Fruit fly (Drosophila melanogaster) whole organism, pupa: ENCODE data around the gene HP1D3csd.
A peak's percentile ranks its signal among the peaks of the same experiment; 100 is the strongest.

Source experiments
- CG10348 ChIP-seq: fragments of 200-800 bp; sonication (Bioruptor generic); IDR thresholded peaks from 2 replicates; pipeline ENCODE4 v1.3.6; 2022; ENCODE audit warnings: missing biosample characterization, missing genetic modification characterization
- CG12605 ChIP-seq: fragments of 200-800 bp; sonication (Bioruptor generic); IDR thresholded peaks from 2 replicates; pipeline ENCODE4 v1.3.6; 2022; ENCODE audit warnings: missing biosample characterization, missing genetic modification characterization
- CG13204 ChIP-seq: fragments of 200-800 bp; sonication (Bioruptor generic); optimal IDR thresholded peaks from 2 replicates; lab custom pipeline; 2018; ENCODE audit warnings: missing biosample characterization, mild to moderate bottlenecking, missing genetic modification characterization, moderate library complexity
- CG14655 ChIP-seq: fragments of 200-800 bp; sonication (Bioruptor generic); optimal IDR thresholded peaks from 3 replicates; lab custom pipeline; 2017; ENCODE audit warnings: mild to moderate bottlenecking, missing biosample characterization, missing genetic modification reagents, missing genetic modification characterization
- CG15710 ChIP-seq: fragments of 200-800 bp; sonication (Bioruptor generic); optimal IDR thresholded peaks from 2 replicates; lab custom pipeline; 2018; ENCODE audit warnings: missing biosample characterization, mild to moderate bottlenecking, missing genetic modification characterization, moderate library complexity
- CG17806 ChIP-seq: fragments of 200-800 bp; sonication (Bioruptor generic); optimal IDR thresholded peaks from 2 replicates; lab custom pipeline; 2018; ENCODE audit warnings: missing biosample characterization, mild to moderate bottlenecking, missing genetic modification characterization, moderate library complexity
- CG32121 ChIP-seq: fragments of 200-800 bp; sonication (Bioruptor generic); IDR thresholded peaks from 2 replicates; pipeline ENCODE4 v1.3.6; 2022; ENCODE audit warnings: missing biosample characterization, missing genetic modification characterization
- CG34367 ChIP-seq: fragments of 200-800 bp; sonication (Bioruptor generic); optimal IDR thresholded peaks from 2 replicates; lab custom pipeline; 2018; ENCODE audit warnings: missing biosample characterization, mild to moderate bottlenecking, missing genetic modification characterization
- CG4496 ChIP-seq: fragments of 200-800 bp; sonication (Bioruptor generic); IDR thresholded peaks from 3 replicates; pipeline ENCODE4 v1.3.6; 2022; ENCODE audit warnings: missing biosample characterization, missing genetic modification characterization
- CG8159 ChIP-seq: fragments of 200-800 bp; sonication (Bioruptor generic); optimal IDR thresholded peaks from 3 replicates; lab custom pipeline; 2018; ENCODE audit warnings: missing biosample characterization, mild to moderate bottlenecking, missing genetic modification characterization, moderate library complexity
- CG8301 ChIP-seq: fragments of 200-800 bp; sonication (Bioruptor generic); optimal IDR thresholded peaks from 2 replicates; lab custom pipeline; 2018; ENCODE audit warnings: missing biosample characterization, mild to moderate bottlenecking, missing genetic modification characterization
- CG9948 ChIP-seq: fragments of 200-800 bp; sonication (Bioruptor generic); optimal IDR thresholded peaks from 2 replicates; lab custom pipeline; 2018; ENCODE audit warnings: missing biosample characterization, mild to moderate bottlenecking, missing genetic modification characterization, moderate library complexity
- D1 ChIP-seq: fragments of 200-800 bp; sonication (Bioruptor generic); optimal IDR thresholded peaks from 2 replicates; lab custom pipeline; 2018; ENCODE audit warnings: missing biosample characterization, mild to moderate bottlenecking, missing genetic modification characterization, moderate library complexity
- EcR ChIP-seq: fragments of 200-800 bp; sonication (Bioruptor generic); optimal IDR thresholded peaks from 3 replicates; lab custom pipeline; 2019; ENCODE audit warnings: missing biosample characterization, missing genetic modification characterization, mild to moderate bottlenecking, moderate library complexity, missing genetic modification reagents
- Ets98B ChIP-seq: fragments of 200-800 bp; sonication (Bioruptor generic); IDR thresholded peaks from 2 replicates; pipeline ENCODE4 v1.3.6; 2022; ENCODE audit warnings: missing biosample characterization, missing genetic modification characterization
- Pif1A ChIP-seq: fragments of 200-800 bp; sonication (Bioruptor generic); optimal IDR thresholded peaks from 3 replicates; lab custom pipeline; 2016; ENCODE audit warnings: missing biosample characterization, missing genetic modification characterization
- Pif1B ChIP-seq: fragments of 200-800 bp; sonication (Bioruptor generic); optimal IDR thresholded peaks from 3 replicates; lab custom pipeline; 2016; ENCODE audit warnings: missing biosample characterization, missing genetic modification characterization
- Snoo ChIP-seq: fragments of 200-800 bp; sonication (Bioruptor generic); optimal IDR thresholded peaks from 3 replicates; lab custom pipeline; 2017; ENCODE audit warnings: missing biosample characterization, mild to moderate bottlenecking, missing genetic modification characterization, inconsistent platforms
- fd96Ca ChIP-seq: fragments of 200-800 bp; sonication (Bioruptor generic); IDR thresholded peaks from 3 replicates; pipeline ENCODE4 v1.3.6; 2022; ENCODE audit warnings: missing biosample characterization, missing genetic modification characterization
- gl ChIP-seq: fragments of 200-800 bp; sonication (Bioruptor generic); optimal IDR thresholded peaks from 2 replicates; lab custom pipeline; 2018; ENCODE audit warnings: missing biosample characterization, mild to moderate bottlenecking, missing genetic modification characterization
- rn ChIP-seq: fragments of 200-800 bp; sonication (Bioruptor generic); IDR thresholded peaks from 2 replicates; pipeline ENCODE4 v1.3.6; 2022; ENCODE audit warnings: missing biosample characterization, missing genetic modification characterization

The HP1D3csd gene

DNA sequence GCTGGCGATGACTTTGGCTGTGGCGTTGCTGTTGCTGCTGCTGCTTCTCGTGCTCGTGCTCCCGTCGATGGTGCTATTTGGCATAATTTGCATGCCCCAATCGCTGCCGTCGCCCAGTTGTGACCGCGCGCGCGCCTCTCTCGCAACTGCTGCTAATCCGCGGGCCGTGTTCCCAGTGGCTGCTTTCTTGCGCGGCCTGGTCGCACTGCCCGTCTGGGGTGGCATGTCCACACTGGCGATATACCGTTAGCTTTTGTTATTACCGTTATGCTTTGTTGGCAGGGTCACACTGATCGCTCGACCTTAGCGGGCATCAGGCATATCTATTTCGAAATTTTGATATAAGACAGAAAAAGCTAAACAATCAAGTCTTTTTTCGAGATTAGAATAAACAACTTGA, 11.6 kb downstream of the HP1D3csd start, which contains the start of gene CG7990:
CG7990 (minus strand) TSS at position 350 of the 400 bp plus-strand sequence.
- TF ChIP-seq rn: no peak
- TF ChIP-seq fd96Ca (GFP tag; lab: Robert Waterston, UW): no peak
- TF ChIP-seq CG4496 (GFP tag; lab: Robert Waterston, UW): no peak
- TF ChIP-seq CG34367 (tag; lab: Kevin White, UChicago): no peak
- TF ChIP-seq CG13204 (GFP tag; lab: Kevin White, UChicago): no peak
- TF ChIP-seq D1: no peak

DNA sequence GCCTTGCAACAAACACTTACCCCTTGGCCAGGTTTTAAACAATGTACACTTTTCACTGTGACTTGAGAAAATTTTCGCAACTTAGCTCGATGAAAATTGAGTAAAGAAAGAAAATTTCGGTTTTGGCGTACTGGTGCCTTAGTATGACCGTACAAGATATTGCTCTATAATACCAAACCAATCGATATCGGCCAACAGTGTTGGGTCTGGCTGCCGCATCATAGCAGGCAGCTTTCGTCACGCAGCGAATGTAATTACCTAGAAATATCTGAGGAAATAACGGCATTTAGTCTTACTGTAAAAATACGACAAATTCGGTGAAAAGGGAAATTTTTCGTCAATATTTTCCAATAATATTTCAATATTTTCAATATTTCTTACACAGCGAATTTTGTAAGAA, 18.0 kb downstream of the HP1D3csd start, which contains the start of gene Ulp1:
Ulp1 (minus strand) TSS at position 174 of the 400 bp plus-strand sequence.
- TF ChIP-seq EcR (GFP tag; lab: Kevin White, UChicago) (no peak), D1 (peak; percentile 62), CG9948 (tag; lab: Kevin White, UChicago) (no peak), gl (no peak), CG34367 (tag; lab: Kevin White, UChicago) (no peak), CG8301 (tag; lab: Kevin White, UChicago) (no peak), CG32121 (GFP tag; lab: Robert Waterston, UW) (no peak), fd96Ca (GFP tag; lab: Robert Waterston, UW) (no peak), CG12605 (GFP tag; lab: Robert Waterston, UW) (no peak), rn (no peak), Snoo (tag; lab: Kevin White, UChicago) (no peak), CG8159 (no peak), CG17806 (tag; lab: Kevin White, UChicago) (no peak), CG10348 (GFP tag; lab: Robert Waterston, UW) (no peak), Pif1B (GFP tag; lab: Kevin White, UChicago) (no peak), Pif1A (GFP tag; lab: Kevin White, UChicago) (no peak), CG14655 (no peak), CG4496 (GFP tag; lab: Robert Waterston, UW) (0 out of 3 replicates have a peak, but pooled peaks have one; percentile 11)

DNA sequence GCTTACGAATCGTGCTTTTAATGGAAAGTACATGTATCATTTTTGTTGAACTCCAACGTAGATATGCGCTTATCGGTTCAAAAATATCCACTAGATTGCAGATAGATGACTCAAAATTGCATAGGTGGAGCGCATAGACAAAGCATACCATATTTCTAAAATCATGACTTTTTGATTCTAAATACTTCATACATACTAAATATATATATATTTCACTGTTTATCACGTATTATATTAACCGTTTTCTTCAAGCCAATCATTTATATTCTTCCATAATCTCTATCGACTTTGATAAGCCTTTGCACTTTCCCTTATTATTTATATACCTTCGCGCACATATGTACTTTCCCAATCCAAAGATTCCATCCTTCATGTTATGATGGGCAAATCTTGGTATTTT, 22.0 kb downstream of the HP1D3csd start, which contains the start of gene CG14195:
CG14195 (minus strand) TSS at position 101 of the 400 bp plus-strand sequence.
- no peak for TF ChIP-seq CG14655
- TF ChIP-seq rn: no peak
- TF ChIP-seq CG15710 (tag; lab: Kevin White, UChicago): no peak
- TF ChIP-seq CG9948 (tag; lab: Kevin White, UChicago): no peak
- no peak for TF ChIP-seq CG8159
- TF ChIP-seq CG8301 (tag; lab: Kevin White, UChicago): no peak

DNA sequence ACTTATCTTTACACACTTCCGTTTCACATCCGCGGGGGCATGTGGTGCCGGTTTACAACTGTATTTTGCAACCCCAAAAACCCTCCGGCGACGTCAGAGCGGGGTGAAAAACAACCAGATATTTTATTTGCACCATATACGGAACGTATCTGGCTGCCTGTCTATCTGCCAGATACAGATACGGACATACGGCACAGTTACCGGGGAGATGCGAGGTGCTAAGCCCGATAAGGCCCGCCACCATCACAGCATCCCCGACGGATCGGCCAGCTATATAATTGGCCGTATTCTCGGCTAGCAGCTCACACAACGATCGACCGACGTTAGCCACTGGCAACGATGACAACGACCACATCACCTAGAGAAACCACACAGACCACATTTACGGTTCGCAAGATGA, 22.9 kb downstream of the HP1D3csd start, which contains the start of gene Mur18B:
Mur18B (plus strand) TSS at position 301 of the 400 bp plus-strand sequence.
- TF ChIP-seq CG34367 (tag; lab: Kevin White, UChicago) (no peak), Pif1A (GFP tag; lab: Kevin White, UChicago) (no peak), CG32121 (GFP tag; lab: Robert Waterston, UW) (no peak), Snoo (tag; lab: Kevin White, UChicago) (no peak), rn (no peak), CG17806 (tag; lab: Kevin White, UChicago) (no peak), CG12605 (GFP tag; lab: Robert Waterston, UW) (no peak), D1 (no peak), gl (no peak), CG4496 (GFP tag; lab: Robert Waterston, UW) (no peak), CG8159 (no peak)
- TF ChIP-seq, all 21 proteins: peak for 0

DNA sequence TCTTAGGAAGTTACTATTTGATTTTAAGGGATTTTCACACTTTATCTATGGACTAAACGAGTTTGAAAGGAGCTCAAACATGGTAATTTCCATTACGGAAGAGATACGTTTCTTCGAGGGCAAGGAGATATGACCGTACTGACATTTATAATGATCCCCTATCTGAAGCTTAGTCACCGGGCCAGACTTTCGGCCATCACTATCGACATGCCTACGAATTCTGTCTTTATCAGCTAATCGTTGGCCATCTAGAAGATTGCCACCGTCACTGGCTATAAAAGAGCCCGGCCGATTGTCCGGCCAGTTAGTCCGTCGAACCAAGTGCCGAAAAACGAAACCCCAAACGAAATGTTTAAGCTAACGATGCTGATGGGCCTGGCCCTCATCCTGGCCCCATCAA, 25.2 kb downstream of the HP1D3csd start, which contains the start of gene Muc18B:
Muc18B (plus strand) TSS at position 301 of the 400 bp plus-strand sequence.
- TF ChIP-seq rn (no peak), Ets98B (no peak), CG32121 (GFP tag; lab: Robert Waterston, UW) (no peak), CG9948 (tag; lab: Kevin White, UChicago) (no peak), Snoo (tag; lab: Kevin White, UChicago) (no peak), fd96Ca (GFP tag; lab: Robert Waterston, UW) (no peak), CG10348 (GFP tag; lab: Robert Waterston, UW) (no peak), CG12605 (GFP tag; lab: Robert Waterston, UW) (no peak), CG13204 (GFP tag; lab: Kevin White, UChicago) (no peak), Pif1B (GFP tag; lab: Kevin White, UChicago) (no peak), gl (no peak), CG8159 (no peak), CG17806 (tag; lab: Kevin White, UChicago) (no peak), CG34367 (tag; lab: Kevin White, UChicago) (no peak), Pif1A (GFP tag; lab: Kevin White, UChicago) (no peak), CG14655 (no peak), CG15710 (tag; lab: Kevin White, UChicago) (no peak), EcR (GFP tag; lab: Kevin White, UChicago) (no peak), CG8301 (tag; lab: Kevin White, UChicago) (no peak), CG4496 (GFP tag; lab: Robert Waterston, UW) (no peak)

DNA sequence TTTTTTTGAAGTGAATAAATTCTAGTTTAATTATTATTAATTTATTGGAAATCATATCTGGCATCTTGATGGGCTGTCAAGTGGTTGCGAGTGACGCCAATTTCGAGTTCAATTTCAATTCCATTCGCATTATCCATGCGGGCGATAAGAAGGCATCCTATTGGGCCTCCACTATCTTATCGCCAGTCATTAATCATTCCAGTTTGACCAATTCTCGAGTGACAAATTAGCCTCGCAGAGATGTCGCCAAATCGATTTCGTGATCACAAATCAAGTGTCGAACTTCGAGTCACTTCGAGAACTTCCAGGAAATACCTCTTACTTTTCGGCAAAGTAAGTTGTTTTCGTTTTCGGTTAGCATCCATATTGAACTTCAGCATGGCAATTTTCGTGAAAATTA, 26.7 kb downstream of the HP1D3csd start:
- no peak for TF ChIP-seq EcR (GFP tag; lab: Kevin White, UChicago)
- no peak for TF ChIP-seq Snoo (tag; lab: Kevin White, UChicago)
- TF ChIP-seq D1: no peak

DNA sequence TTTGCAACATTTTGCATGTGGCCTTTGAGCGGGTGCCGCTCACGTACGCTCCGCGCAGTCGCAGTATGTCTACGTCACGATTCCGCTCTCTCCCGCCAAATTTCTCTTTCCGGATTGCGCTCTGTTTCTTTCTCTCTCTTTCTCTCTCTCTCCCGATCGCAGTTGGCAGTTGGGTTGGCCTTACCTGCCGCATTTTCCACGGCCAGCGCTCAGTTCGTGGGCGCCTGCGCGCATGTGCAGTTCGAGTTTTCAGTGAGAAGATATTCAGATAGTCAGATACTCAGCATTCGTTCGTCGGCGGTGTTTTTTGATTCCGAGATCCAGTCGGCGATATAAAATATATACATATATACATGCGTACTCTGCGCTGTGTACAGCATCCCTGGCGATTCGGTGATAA, 30.4 kb downstream of the HP1D3csd start, which contains the start of gene CG7884:
CG7884 (plus strand) TSS at position 208 of the 400 bp plus-strand sequence.
- TF ChIP-seq D1: no peak
- peak; percentile 69 for TF ChIP-seq CG4496 (GFP tag; lab: Robert Waterston, UW)
- TF ChIP-seq CG9948 (tag; lab: Kevin White, UChicago): no peak
- TF ChIP-seq Ets98B: peak; percentile 22; the same call in 1 of the 2 replicates
- TF ChIP-seq EcR (GFP tag; lab: Kevin White, UChicago): peak; percentile 12
- TF ChIP-seq CG13204 (GFP tag; lab: Kevin White, UChicago): peak; percentile 64
- 0 out of 2 replicates have a peak, but pooled peaks have one; percentile 9 for TF ChIP-seq CG12605 (GFP tag; lab: Robert Waterston, UW)
- no peak for TF ChIP-seq CG14655
- peak; percentile 53 for TF ChIP-seq Pif1B (GFP tag; lab: Kevin White, UChicago)
- TF ChIP-seq CG10348 (GFP tag; lab: Robert Waterston, UW): no peak
- TF ChIP-seq Pif1A (GFP tag; lab: Kevin White, UChicago): peak; percentile 19
- TF ChIP-seq, all 21 proteins: peak for 7
